Fruit fly (Drosophila melanogaster) whole organism, embryonic: ENCODE data around the gene et.

Experiments used
- Aef1 ChIP-seq: fragments of 200-800 bp; sonication (Bioruptor generic); IDR thresholded peaks from 3 replicates; pipeline ENCODE4 v1.3.6; 2022; ENCODE audit warnings: missing biosample characterization, missing genetic modification characterization
- Bdp1 ChIP-seq: fragments of 200-800 bp; sonication (Bioruptor generic); optimal IDR thresholded peaks from 3 replicates; lab custom pipeline; 2016; ENCODE audit warnings: missing biosample characterization, missing genetic modification characterization
- CG10147 ChIP-seq: fragments of 200-800 bp; sonication (Bioruptor generic); optimal IDR thresholded peaks from 2 replicates; lab custom pipeline; 2019; ENCODE audit warnings: missing biosample characterization, mild to moderate bottlenecking, missing genetic modification characterization, moderate library complexity
- CG13287 ChIP-seq: fragments of 200-800 bp; sonication (Bioruptor generic); IDR thresholded peaks from 2 replicates; pipeline ENCODE4 v1.3.6; 2022; ENCODE audit warnings: missing biosample characterization, missing genetic modification characterization; ENCODE audit not compliant: partially characterized antibody
- CG13296 ChIP-seq: fragments of 200-800 bp; sonication (Bioruptor generic); optimal IDR thresholded peaks from 3 replicates; lab custom pipeline; 2018; ENCODE audit warnings: missing biosample characterization, mild to moderate bottlenecking, missing genetic modification characterization
- CG14710 ChIP-seq: fragments of 200-800 bp; sonication (Bioruptor generic); optimal IDR thresholded peaks from 3 replicates; lab custom pipeline; 2019; ENCODE audit warnings: missing biosample characterization, mild to moderate bottlenecking, missing genetic modification characterization, moderate library complexity
- CG14860 ChIP-seq: fragments of 200-800 bp; sonication (Bioruptor generic); IDR thresholded peaks from 3 replicates; pipeline ENCODE4 v1.3.6; 2022; ENCODE audit warnings: missing biosample characterization, missing genetic modification characterization; ENCODE audit not compliant: partially characterized antibody
- CG16813 ChIP-seq: fragments of 200-800 bp; sonication (Bioruptor generic); IDR thresholded peaks from 3 replicates; pipeline ENCODE4 v1.3.6; 2022; ENCODE audit warnings: missing biosample characterization, missing genetic modification characterization; ENCODE audit not compliant: partially characterized antibody
- CG18262 ChIP-seq: fragments of 200-800 bp; optimal IDR thresholded peaks from 3 replicates; lab custom pipeline; 2019; ENCODE audit warnings: missing biosample characterization, mild to moderate bottlenecking, missing genetic modification characterization, moderate library complexity
- CG18599 ChIP-seq: fragments of 200-800 bp; sonication (Bioruptor generic); optimal IDR thresholded peaks from 3 replicates; lab custom pipeline; 2017; ENCODE audit warnings: missing biosample characterization, missing genetic modification characterization, mild to moderate bottlenecking, moderate library complexity, missing genetic modification reagents
- CG2120 ChIP-seq: fragments of 200-800 bp; sonication (Bioruptor generic); optimal IDR thresholded peaks from 3 replicates; lab custom pipeline; 2016; ENCODE audit warnings: missing biosample characterization, missing genetic modification characterization
- CG3407 ChIP-seq: fragments of 200-800 bp; sonication (Bioruptor generic); optimal IDR thresholded peaks from 2 replicates; lab custom pipeline; 2018; ENCODE audit warnings: missing biosample characterization, mild to moderate bottlenecking, missing genetic modification characterization
- CG4328 ChIP-seq: fragments of 200-800 bp; sonication (Bioruptor generic); optimal IDR thresholded peaks from 3 replicates; lab custom pipeline; 2017; ENCODE audit warnings: missing biosample characterization, missing genetic modification reagents, missing genetic modification characterization
- CG4617 ChIP-seq: fragments of 200-800 bp; sonication (Bioruptor generic); optimal IDR thresholded peaks from 3 replicates; lab custom pipeline; 2016; ENCODE audit warnings: missing biosample characterization, missing genetic modification characterization, borderline replicate concordance
- CG6254 ChIP-seq: fragments of 200-800 bp; sonication (Bioruptor generic); optimal IDR thresholded peaks from 3 replicates; lab custom pipeline; 2017; ENCODE audit warnings: mild to moderate bottlenecking, missing biosample characterization, missing genetic modification reagents, missing genetic modification characterization
- CG8290 ChIP-seq, 3 experiments: fragments of 200-800 bp; sonication (Bioruptor generic); optimal IDR thresholded peaks; 2 replicates each; lab custom pipeline; 2016 to 2019; ENCODE audit warnings: missing biosample characterization in 3 of 3, missing genetic modification characterization in 3 of 3, mild to moderate bottlenecking in 2 of 3, moderate library complexity in 1 of 3
- CG8478 ChIP-seq: fragments of >200 bp; optimal IDR thresholded peaks from 2 replicates; lab custom pipeline; 2018
- CG9932 ChIP-seq: fragments of 200-800 bp; sonication (Bioruptor generic); IDR thresholded peaks from 2 replicates; pipeline ENCODE4 v1.3.6; 2022; ENCODE audit warnings: missing biosample characterization, missing genetic modification characterization
- CHES-1-like ChIP-seq: fragments of 200-800 bp; sonication (Bioruptor generic); optimal IDR thresholded peaks from 2 replicates; lab custom pipeline; 2016; ENCODE audit warnings: missing biosample characterization, missing genetic modification characterization
- D19B ChIP-seq: fragments of 200-800 bp; sonication (Bioruptor generic); optimal IDR thresholded peaks from 2 replicates; lab custom pipeline; 2017; ENCODE audit warnings: missing biosample characterization, mild to moderate bottlenecking, missing genetic modification characterization
- Dll ChIP-seq: fragments of 200-800 bp; sonication (Bioruptor generic); IDR thresholded peaks from 4 replicates; pipeline ENCODE4 v1.3.6; 2022; ENCODE audit warnings: missing biosample characterization, missing genetic modification characterization; ENCODE audit not compliant: partially characterized antibody
- Dref ChIP-seq: fragments of 200-800 bp; sonication (Bioruptor generic); IDR thresholded peaks from 2 replicates; pipeline ENCODE4 v1.3.6; 2022; ENCODE audit warnings: missing biosample characterization, missing genetic modification characterization
- Ets65A ChIP-seq: fragments of 200-800 bp; sonication (Bioruptor generic); peaks from one replicate; lab custom pipeline; 2016; ENCODE audit warnings: missing biosample characterization, missing genetic modification characterization
- Ets97D ChIP-seq: fragments of 200-800 bp; sonication (Bioruptor generic); optimal IDR thresholded peaks from 3 replicates; lab custom pipeline; 2016; ENCODE audit warnings: missing biosample characterization, missing genetic modification characterization
- H2.0 ChIP-seq: fragments of 200-800 bp; sonication (Bioruptor generic); IDR thresholded peaks from 2 replicates; pipeline ENCODE4 v1.3.6; 2022; ENCODE audit warnings: missing biosample characterization, missing genetic modification characterization
- HLH54F ChIP-seq: fragments of 200-800 bp; sonication (Bioruptor generic); optimal IDR thresholded peaks from 3 replicates; lab custom pipeline; 2016; ENCODE audit warnings: missing biosample characterization, missing genetic modification characterization
- HmgZ ChIP-seq: fragments of 200-800 bp; sonication (Bioruptor generic); optimal IDR thresholded peaks from 2 replicates; lab custom pipeline; 2018; ENCODE audit warnings: missing biosample characterization, mild to moderate bottlenecking, missing genetic modification characterization
- MBD-R2 ChIP-seq: fragments of 200-800 bp; sonication (Bioruptor generic); IDR thresholded peaks from 2 replicates; pipeline ENCODE4 v1.3.6; 2022; ENCODE audit warnings: missing biosample characterization, missing genetic modification characterization
- MESR4 ChIP-seq: fragments of 200-800 bp; sonication (Bioruptor generic); optimal IDR thresholded peaks from 2 replicates; lab custom pipeline; 2018; ENCODE audit warnings: missing biosample characterization, mild to moderate bottlenecking, missing genetic modification characterization, moderate library complexity
- Nf-YC ChIP-seq: fragments of 200-800 bp; optimal IDR thresholded peaks from 3 replicates; lab custom pipeline; 2019; ENCODE audit warnings: missing biosample characterization, mild to moderate bottlenecking, missing genetic modification characterization, moderate library complexity
- Sox100B ChIP-seq: fragments of 200-800 bp; sonication (Bioruptor generic); optimal IDR thresholded peaks from 3 replicates; lab custom pipeline; 2018; ENCODE audit warnings: missing biosample characterization, mild to moderate bottlenecking, missing genetic modification characterization
- Taf1 ChIP-seq: fragments of 200-800 bp; sonication (Bioruptor generic); IDR thresholded peaks from 2 replicates; pipeline ENCODE4 v1.3.6; 2022; ENCODE audit warnings: missing biosample characterization, missing genetic modification characterization
- abd-A ChIP-seq: fragments of 200-800 bp; sonication (Bioruptor generic); optimal IDR thresholded peaks from 3 replicates; lab custom pipeline; 2019; ENCODE audit warnings: missing biosample characterization, mild to moderate bottlenecking, missing genetic modification characterization, moderate library complexity
- corto ChIP-seq: fragments of 200-800 bp; sonication (Bioruptor generic); optimal IDR thresholded peaks from 2 replicates; lab custom pipeline; 2016; ENCODE audit warnings: missing biosample characterization, mild to moderate bottlenecking, missing genetic modification characterization, moderate library complexity
- emc ChIP-seq: fragments of 200-800 bp; sonication (Bioruptor generic); optimal IDR thresholded peaks from 2 replicates; lab custom pipeline; 2016; ENCODE audit warnings: missing biosample characterization, missing genetic modification characterization
- fd96Cb ChIP-seq: fragments of 200-800 bp; sonication (Bioruptor generic); optimal IDR thresholded peaks from 2 replicates; lab custom pipeline; 2018; ENCODE audit warnings: missing biosample characterization, mild to moderate bottlenecking, missing genetic modification characterization, moderate library complexity
- fu2 ChIP-seq: fragments of 200-800 bp; sonication (Bioruptor generic); optimal IDR thresholded peaks from 2 replicates; lab custom pipeline; 2016; ENCODE audit warnings: missing biosample characterization, missing genetic modification characterization
- gem ChIP-seq: fragments of 200-800 bp; sonication (Bioruptor generic); optimal IDR thresholded peaks from 2 replicates; lab custom pipeline; 2019; ENCODE audit warnings: missing biosample characterization, mild to moderate bottlenecking, missing genetic modification characterization, moderate library complexity
- ken ChIP-seq: fragments of 200-800 bp; sonication (Bioruptor generic); IDR thresholded peaks from 3 replicates; pipeline ENCODE4 v1.3.6; 2022; ENCODE audit warnings: missing biosample characterization, missing genetic modification characterization
- kni ChIP-seq: fragments of 200-800 bp; sonication (Bioruptor generic); optimal IDR thresholded peaks from 3 replicates; lab custom pipeline; 2017; ENCODE audit warnings: mild to moderate bottlenecking, missing biosample characterization, missing genetic modification reagents, missing genetic modification characterization
- nerfin-2 ChIP-seq: fragments of 200-800 bp; sonication (Bioruptor generic); IDR thresholded peaks from 2 replicates; pipeline ENCODE4 v1.3.6; 2022; ENCODE audit warnings: missing biosample characterization, missing genetic modification characterization; ENCODE audit not compliant: partially characterized antibody
- odd ChIP-seq: fragments of 200-800 bp; sonication (Bioruptor generic); optimal IDR thresholded peaks from 2 replicates; lab custom pipeline; 2017; ENCODE audit warnings: missing biosample characterization, mild to moderate bottlenecking, missing genetic modification characterization
- rib ChIP-seq: fragments of 200-800 bp; sonication (Bioruptor generic); IDR thresholded peaks from 2 replicates; pipeline ENCODE4 v1.3.6; 2022; ENCODE audit warnings: missing biosample characterization, missing genetic modification characterization
- sisA ChIP-seq: fragments of 200-800 bp; sonication (Bioruptor generic); IDR thresholded peaks from 2 replicates; pipeline ENCODE4 v1.3.6; 2022; ENCODE audit warnings: missing biosample characterization, missing genetic modification characterization
- sob ChIP-seq: fragments of 200-800 bp; sonication (Bioruptor generic); IDR thresholded peaks from 2 replicates; pipeline ENCODE4 v1.3.6; 2022; ENCODE audit warnings: missing biosample characterization, missing genetic modification characterization
- trh ChIP-seq: fragments of 200-800 bp; sonication (Bioruptor generic); optimal IDR thresholded peaks from 2 replicates; lab custom pipeline; 2016; ENCODE audit warnings: missing biosample characterization, missing genetic modification characterization
- twi ChIP-seq: fragments of 200-800 bp; optimal IDR thresholded peaks from 2 replicates; lab custom pipeline; 2019; ENCODE audit warnings: missing biosample characterization, mild to moderate bottlenecking, missing genetic modification characterization, moderate library complexity
- vvl ChIP-seq: fragments of 200-800 bp; sonication (Bioruptor generic); IDR thresholded peaks from 2 replicates; pipeline ENCODE4 v1.3.6; 2022; ENCODE audit warnings: missing biosample characterization, missing genetic modification characterization
- wor ChIP-seq: fragments of 200-800 bp; sonication (Bioruptor generic); IDR thresholded peaks from 2 replicates; pipeline ENCODE4 v1.3.6; 2022; ENCODE audit warnings: missing biosample characterization, missing genetic modification characterization

The et gene

DNA sequence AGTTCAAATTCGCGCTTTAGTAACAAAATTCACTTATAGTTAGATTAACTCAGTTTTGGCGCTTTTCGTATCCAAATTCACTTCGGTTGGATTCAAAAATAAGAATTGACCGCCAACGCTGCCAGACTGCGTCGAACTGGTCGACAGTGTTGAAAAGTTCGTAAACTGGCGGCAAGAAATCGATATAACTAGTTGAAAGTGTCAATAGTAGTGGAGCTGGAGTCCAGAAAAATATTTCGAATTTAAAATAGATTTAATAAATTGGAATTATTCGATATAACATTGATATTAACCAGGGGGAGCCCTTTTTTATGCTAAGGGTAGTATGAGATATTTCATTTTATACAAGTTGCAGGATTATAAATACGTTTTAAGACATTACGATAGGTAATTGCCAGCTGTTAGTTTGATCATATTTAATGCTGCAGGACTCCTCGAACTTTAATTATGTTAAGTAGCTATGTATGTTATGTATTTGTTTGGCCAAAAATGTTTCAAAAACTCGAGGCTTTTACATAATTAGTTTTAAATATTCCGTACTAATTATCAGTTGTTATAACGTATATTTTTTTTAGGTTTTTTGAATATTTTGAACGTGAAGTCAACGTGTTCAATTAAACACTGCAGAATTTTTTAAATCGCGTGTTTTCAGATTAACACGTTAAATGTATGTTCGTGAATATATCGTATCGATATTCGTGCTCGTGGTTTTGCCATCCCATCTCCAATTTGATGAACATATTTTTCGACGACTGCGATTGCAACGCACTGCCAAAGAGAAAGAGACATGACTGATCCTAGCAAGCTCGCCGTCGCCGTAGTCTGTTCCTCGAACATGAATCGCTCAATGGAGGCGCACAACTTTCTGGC, 11.6 kb downstream of the et start, which contains the start of the genes CG14223 and Ssu72 (continued):
- TF ChIP-seq abd-A (tag; lab: Kevin White, UChicago) (no peak), twi (tag; lab: Kevin White, UChicago) (no peak), fd96Cb (no peak), CG16813 (GFP tag; lab: Robert Waterston, UW) (peak; percentile 75), Aef1 (GFP tag; lab: Robert Waterston, UW) (no peak; the same call in 2 of the 3 replicates), Dref (peak; percentile 66), HLH54F (GFP tag; lab: Kevin White, UChicago) (peak; percentile 7), ken (GFP tag; lab: Robert Waterston, UW) (no peak), emc (GFP tag; lab: Kevin White, UChicago) (no peak), Nf-YC (tag; lab: Kevin White, UChicago) (no peak), CG10147 (GFP tag; lab: Kevin White, UChicago) (no peak), nerfin-2 (GFP tag; lab: Robert Waterston, UW) (peak; percentile 70), Ets65A (GFP tag; lab: Kevin White, UChicago) (peak; percentile 38), CG14710 (tag; lab: Kevin White, UChicago) (peak; percentile 31), kni (GFP tag; lab: Kevin White, UChicago) (no peak), MBD-R2 (GFP tag; lab: Robert Waterston, UW) (peak; percentile 45), CG18262 (tag; lab: Kevin White, UChicago) (peak; percentile 8), vvl (GFP tag; lab: Robert Waterston, UW) (peak; percentile 32; the same call in 1 of the 2 replicates), Ets97D (GFP tag; lab: Kevin White, UChicago) (peak; percentile 33), CG14860 (GFP tag; lab: Robert Waterston, UW) (peak; percentile 49; the same call in 2 of the 3 replicates), MESR4 (GFP tag; lab: Kevin White, UChicago) (peak; percentile 74), CG8478 (lab: Kevin White, UChicago) (no peak), H2.0 (GFP tag; lab: Robert Waterston, UW) (no peak), CG8290 (GFP tag; optimal IDR thresholded peaks at IDR 0.05; lab: Kevin White, UChicago) (no peak), CG8290 (tag; optimal IDR thresholded peaks at IDR 0.05; lab: Kevin White, UChicago) (peak in 1 of 2 experiments; percentile 47), fu2 (GFP tag; lab: Kevin White, UChicago) (no peak), CG18599 (GFP tag; lab: Kevin White, UChicago) (no peak), sisA (GFP tag; lab: Robert Waterston, UW) (no peak; the same call in 1 of the 2 replicates), CHES-1-like (GFP tag; lab: Kevin White, UChicago) (no peak), CG4328 (no peak), rib (GFP tag; lab: Robert Waterston, UW) (no peak), gem (peak; percentile 13), CG13296 (GFP tag; lab: Kevin White, UChicago) (no peak), Taf1 (no peak), HmgZ (tag; lab: Kevin White, UChicago) (peak; percentile 3), D19B (GFP tag; lab: Kevin White, UChicago) (no peak), CG6254 (GFP tag; lab: Kevin White, UChicago) (no peak), CG3407 (GFP tag; lab: Kevin White, UChicago) (no peak), CG2120 (GFP tag; lab: Kevin White, UChicago) (no peak), odd (GFP tag; lab: Kevin White, UChicago) (no peak), corto (no peak), Dll (GFP tag; lab: Robert Waterston, UW) (peak; percentile 89), trh (GFP tag; lab: Kevin White, UChicago) (no peak), Sox100B (GFP tag; lab: Kevin White, UChicago) (no peak), sob (GFP tag; lab: Robert Waterston, UW) (no peak), wor (no peak), CG13287 (GFP tag; lab: Robert Waterston, UW) (peak; percentile 84), Bdp1 (no peak), CG4617 (GFP tag; lab: Kevin White, UChicago) (no peak), CG9932 (GFP tag; lab: Robert Waterston, UW) (peak; percentile 58)
